Fruit fly (Drosophila melanogaster): Measurements from ENCODE around the gene CG44194.

The CG44194 gene

dm6 chr3R:12980628-12981219 is 16.8 kb downstream of the CG44194 start, which contains the start of gene Paip2 (continued):
- peak in 1 of 2 experiments; percentile 84 for TF ChIP-seq Pdp1 (GFP tag; optimal IDR thresholded peaks at IDR 0.05)
- TF ChIP-seq E2f2 (GFP tag; IDR thresholded peaks at IDR 0.05), result peak; percentile 95
- TF ChIP-seq nerfin-1 (tag; optimal IDR thresholded peaks at IDR 0.05), result peak; percentile 31
- TF ChIP-seq Sin3A (optimal IDR thresholded peaks at IDR 0.05), result peak; percentile 79
- TF ChIP-seq hb (GFP tag; IDR thresholded peaks at IDR 0.05; ENCODE audit: partially characterized antibody), result peak; percentile 98
- TF ChIP-seq maf-S (GFP tag; optimal IDR thresholded peaks at IDR 0.05), result no peak
- peak; percentile 77 for TF ChIP-seq CG15601 (tag; optimal IDR thresholded peaks at IDR 0.05)
- TF ChIP-seq CG14710 (tag; optimal IDR thresholded peaks at IDR 0.05), result peak; percentile 80
- peak; percentile 15 for TF ChIP-seq grau (tag; optimal IDR thresholded peaks at IDR 0.05)
- no peak for TF ChIP-seq CG10321 (GFP tag; IDR thresholded peaks at IDR 0.05)
- no peak for TF ChIP-seq ind (GFP tag; optimal IDR thresholded peaks at IDR 0.05)
- TF ChIP-seq gro (GFP tag; optimal IDR thresholded peaks at IDR 0.05), result no peak
- no peak for TF ChIP-seq Usf (GFP tag; optimal IDR thresholded peaks at IDR 0.05)
- peak; percentile 98 for TF ChIP-seq nerfin-2 (GFP tag; IDR thresholded peaks at IDR 0.05; ENCODE audit: partially characterized antibody)
- TF ChIP-seq CG33213 (GFP tag; optimal IDR thresholded peaks at IDR 0.05), result peak; percentile 6
- no peak for TF ChIP-seq D19B (GFP tag; optimal IDR thresholded peaks at IDR 0.05)
- TF ChIP-seq zen (tag; optimal IDR thresholded peaks at IDR 0.05), result peak; percentile 55
- peak; percentile 68 for TF ChIP-seq grn (GFP tag; optimal IDR thresholded peaks at IDR 0.05)
- TF ChIP-seq luna (GFP tag; optimal IDR thresholded peaks at IDR 0.05), result no peak
- no peak for TF ChIP-seq cas (GFP tag; IDR thresholded peaks at IDR 0.05)
- no peak for TF ChIP-seq odd (GFP tag; optimal IDR thresholded peaks at IDR 0.05)
- TF ChIP-seq Hsf (GFP tag; optimal IDR thresholded peaks at IDR 0.05), result no peak
- TF ChIP-seq chm (GFP tag; IDR thresholded peaks at IDR 0.05), result peak; percentile 46; the same call in 1 of the 2 replicates
- TF ChIP-seq CG32772 (GFP tag; IDR thresholded peaks at IDR 0.05), result peak; percentile 58
- peak; percentile 43 for TF ChIP-seq HmgZ (tag; optimal IDR thresholded peaks at IDR 0.05)
- no peak for TF ChIP-seq CG12236 (GFP tag; optimal IDR thresholded peaks at IDR 0.05)
- TF ChIP-seq HmgD (GFP tag; optimal IDR thresholded peaks at IDR 0.05), result peak; percentile 65
- peak; percentile 42; the same call in 1 of the 2 replicates for TF ChIP-seq CG9932 (GFP tag; IDR thresholded peaks at IDR 0.05)
- TF ChIP-seq CTCF (GFP tag; optimal IDR thresholded peaks at IDR 0.05), result peak; percentile 91
- TF ChIP-seq Hr3 (GFP tag; optimal IDR thresholded peaks at IDR 0.05), result peak; percentile 8
- 0 out of 2 replicates have a peak, but pooled peaks have one; percentile 19 for TF ChIP-seq CG31441 (GFP tag; IDR thresholded peaks at IDR 0.05)
- TF ChIP-seq CG4424 (GFP tag; optimal IDR thresholded peaks at IDR 0.05), result peak; percentile 4
- TF ChIP-seq CG12104 (GFP tag; optimal IDR thresholded peaks at IDR 0.05), result peak; percentile 34
- peak; percentile 70 for TF ChIP-seq sens (GFP tag)
- peak in 1 of 3 experiments; percentile 77 for TF ChIP-seq Stat92E (GFP tag; optimal IDR thresholded peaks at IDR 0.05)
- TF ChIP-seq Atf3 (GFP tag; optimal IDR thresholded peaks at IDR 0.05), result peak; percentile 1
- peak; percentile 64 for TF ChIP-seq phol (tag; optimal IDR thresholded peaks at IDR 0.05)
- TF ChIP-seq CG8944 (GFP tag; optimal IDR thresholded peaks at IDR 0.05), result peak; percentile 1
- no peak for TF ChIP-seq dysf (GFP tag; IDR thresholded peaks at IDR 0.05)
- TF ChIP-seq CG10147 (GFP tag; optimal IDR thresholded peaks at IDR 0.05), result peak; percentile 40
- peak; percentile 92 for TF ChIP-seq Ets65A (GFP tag)
- peak; percentile 71 for TF ChIP-seq CG1603 (tag; optimal IDR thresholded peaks at IDR 0.05)
- TF ChIP-seq CG9817 (tag; optimal IDR thresholded peaks at IDR 0.05), result no peak
- peak; percentile 61 for TF ChIP-seq CG17829 (tag; optimal IDR thresholded peaks at IDR 0.05)
- no peak for TF ChIP-seq CG32532 (GFP tag; IDR thresholded peaks at IDR 0.05)
- peak; percentile 66 for TF ChIP-seq CG8478 (optimal IDR thresholded peaks at IDR 0.05)
- TF ChIP-seq kay (GFP tag; optimal IDR thresholded peaks at IDR 0.05), result peak; percentile 17
- peak; percentile 76 for TF ChIP-seq Lhr (GFP tag; optimal IDR thresholded peaks at IDR 0.05)
- no peak for TF ChIP-seq CG9609 (GFP tag; optimal IDR thresholded peaks at IDR 0.05)
- TF ChIP-seq CG34376 (GFP tag; optimal IDR thresholded peaks at IDR 0.05), result peak; percentile 44
- TF ChIP-seq Rfx (GFP tag; IDR thresholded peaks at IDR 0.05), result 0 out of 2 replicates have a peak, but pooled peaks have one; percentile 23

All from whole organism, embryonic.